Worm (Caenorhabditis elegans): ENCODE results near the gene hpl-2.

The hpl-2 gene

ce11 chrIII:10711192-10711673 lies 44.1 kb downstream of the hpl-2 start, which contains the start of gene W09D10.5:
TSS of gene W09D10.5 (minus strand) at chrIII:10711536.
- TF ChIP-seq hlh-30 (tag; optimal IDR thresholded peaks at IDR 0.05; ENCODE audit: insufficient read depth) (peak; percentile 36), dve-1 (tag; optimal IDR thresholded peaks at IDR 0.05; ENCODE audit: insufficient read depth) (peak; percentile 67), ceh-32 (tag; optimal IDR thresholded peaks at IDR 0.05; ENCODE audit: poor library complexity) (no peak), spr-1 (tag; optimal IDR thresholded peaks at IDR 0.05) (peak; percentile 25), nhr-28 (tag; optimal IDR thresholded peaks at IDR 0.05) (peak; percentile 76), F26F4.8 (GFP tag; conservative IDR thresholded peaks at IDR 0.05) (peak; percentile 56; the same call in 1 of the 2 replicates), ama-1 (optimal IDR thresholded peaks at IDR 0.05) (peak; percentile 84), T26A8.4 (GFP tag; IDR thresholded peaks at IDR 0.05) (peak; percentile 55), fkh-10 (GFP tag; optimal IDR thresholded peaks at IDR 0.05) (no peak), mxl-3 (GFP tag; optimal IDR thresholded peaks at IDR 0.05) (peak; percentile 40), rbr-2 (tag; optimal IDR thresholded peaks at IDR 0.05) (no peak), nhr-42 (GFP tag; IDR thresholded peaks at IDR 0.05) (0 out of 2 replicates have a peak, but pooled peaks have one; percentile 35), saeg-2 (GFP tag; IDR thresholded peaks at IDR 0.05) (no peak), F10B5.3 (tag; optimal IDR thresholded peaks at IDR 0.05) (no peak), zfp-2 (tag; optimal IDR thresholded peaks at IDR 0.05) (no peak), zag-1 (tag; optimal IDR thresholded peaks at IDR 0.05) (no peak), gei-8 (GFP tag; optimal IDR thresholded peaks at IDR 0.05) (peak; percentile 83), unc-62 (GFP tag; optimal IDR thresholded peaks at IDR 0.05 in 1 of 2) (peak in 1 of 2 experiments; percentile 62), unc-62 (tag; optimal IDR thresholded peaks at IDR 0.05) (no peak), lin-13 (GFP tag; optimal IDR thresholded peaks at IDR 0.05) (peak; percentile 22), pqm-1 (tag; optimal IDR thresholded peaks at IDR 0.05) (peak; percentile 66), snpc-1.2 (GFP tag; IDR thresholded peaks at IDR 0.05) (peak; percentile 59; the same call in 1 of the 2 replicates), nhr-237 (tag; optimal IDR thresholded peaks at IDR 0.05) (no peak), tra-1 (GFP tag; IDR thresholded peaks at IDR 0.05) (no peak), F49E8.2 (tag; optimal IDR thresholded peaks at IDR 0.05; ENCODE audit: borderline replicate concordance) (no peak), ZK337.2 (GFP tag; IDR thresholded peaks at IDR 0.05) (no peak), ctbp-1 (GFP tag; IDR thresholded peaks at IDR 0.05) (0 out of 2 replicates have a peak, but pooled peaks have one; percentile 39), pha-4 (GFP tag; IDR thresholded peaks at IDR 0.05) (0 out of 2 replicates have a peak, but pooled peaks have one; percentile 44), pha-4 (tag; optimal IDR thresholded peaks at IDR 0.05) (no peak), lsy-2 (tag; optimal IDR thresholded peaks at IDR 0.05) (peak in 1 of 2 experiments; percentile 28), lin-1 (GFP tag; IDR thresholded peaks at IDR 0.05) (0 out of 2 replicates have a peak, but pooled peaks have one; percentile 14), F44E2.7 (GFP tag; IDR thresholded peaks at IDR 0.05) (no peak), mxl-2 (GFP tag; conservative IDR thresholded peaks at IDR 0.05) (no peak), nhr-102 (tag; optimal IDR thresholded peaks at IDR 0.05) (peak; percentile 9), nhr-76 (tag; optimal IDR thresholded peaks at IDR 0.05) (no peak), dmd-6 (GFP tag; IDR thresholded peaks at IDR 0.05) (peak; percentile 51; the same call in 1 of the 2 replicates), nhr-10 (tag; optimal IDR thresholded peaks at IDR 0.05) (peak; percentile 1), zip-11 (GFP tag; IDR thresholded peaks at IDR 0.05) (peak; percentile 29; the same call in 1 of the 2 replicates), sdz-12 (GFP tag; optimal IDR thresholded peaks at IDR 0.05) (peak; percentile 27), nhr-11 (tag; optimal IDR thresholded peaks at IDR 0.05) (peak; percentile 46), madf-5 (GFP tag; IDR thresholded peaks at IDR 0.05) (peak in 1 of 2 experiments; percentile 85; a peak in 1 of 4 replicates), hmg-1.1 (GFP tag; IDR thresholded peaks at IDR 0.05) (peak; percentile 42; the same call in 1 of the 2 replicates), hif-1 (tag; optimal IDR thresholded peaks at IDR 0.05) (peak in 1 of 2 experiments; percentile 55), arid-1 (GFP tag; conservative IDR thresholded peaks at IDR 0.05) (0 out of 2 replicates have a peak, but pooled peaks have one; percentile 43), T20F7.1 (GFP tag; optimal IDR thresholded peaks at IDR 0.05) (no peak), aha-1 (tag) (peak; percentile 91), lim-7 (GFP tag; IDR thresholded peaks at IDR 0.05) (peak; percentile 63; the same call in 1 of the 2 replicates), daf-19 (GFP tag; conservative IDR thresholded peaks at IDR 0.05) (0 out of 2 replicates have a peak, but pooled peaks have one; percentile 27), nhr-6 (tag; optimal IDR thresholded peaks at IDR 0.05) (no peak), lin-38 (GFP tag; IDR thresholded peaks at IDR 0.05) (peak; percentile 44)
